Worm (Caenorhabditis elegans) whole organism, mixed stage, embryonic: Measurements from ENCODE around the gene F31F7.1.

Experiments used
- M03D4.4 ChIP-seq: sonication (generic microtip); optimal IDR thresholded peaks from 2 replicates; lab custom pipeline; 2017; ENCODE audit warnings: mild to moderate bottlenecking, missing genetic modification characterization, missing compliant biosample characterization
- bed-3 ChIP-seq: fragments of 200-800 bp; sonication (Bioruptor generic); optimal IDR thresholded peaks from 3 replicates; lab custom pipeline; 2018; ENCODE audit warnings: mild to moderate bottlenecking, missing genetic modification characterization, moderate library complexity, missing compliant biosample characterization
- blmp-1 ChIP-seq: fragments of 150-350 bp; optimal IDR thresholded peaks from 2 replicates; lab custom pipeline; 2014; ENCODE audit warnings: missing biosample characterization, missing genetic modification characterization
- ceh-39 ChIP-seq: fragments of 150-350 bp; optimal IDR thresholded peaks from 2 replicates; lab custom pipeline; 2014; ENCODE audit warnings: missing biosample characterization, missing genetic modification characterization
- ceh-43 ChIP-seq: fragments of 200-800 bp; sonication (Bioruptor generic); optimal IDR thresholded peaks from 2 replicates; lab custom pipeline; 2018; ENCODE audit warnings: mild to moderate bottlenecking, missing genetic modification characterization, moderate library complexity, missing compliant biosample characterization
- ceh-83 ChIP-seq: fragments of 200-800 bp; sonication (Bioruptor generic); optimal IDR thresholded peaks from 2 replicates; lab custom pipeline; 2018; ENCODE audit warnings: mild to moderate bottlenecking, missing genetic modification characterization, missing compliant biosample characterization
- ces-1 ChIP-seq: fragments of 150-350 bp; optimal IDR thresholded peaks from 2 replicates; lab custom pipeline; 2014; ENCODE audit warnings: missing biosample characterization, missing genetic modification reagents, missing genetic modification characterization
- cnd-1 ChIP-seq: fragments of 200-800 bp; sonication (Bioruptor generic); optimal IDR thresholded peaks from 2 replicates; lab custom pipeline; 2018; ENCODE audit warnings: mild to moderate bottlenecking, missing genetic modification characterization, missing compliant biosample characterization
- drap-1 ChIP-seq: fragments of 200-800 bp; sonication (Bioruptor generic); optimal IDR thresholded peaks from 3 replicates; lab custom pipeline; 2018; ENCODE audit warnings: mild to moderate bottlenecking, missing genetic modification characterization, missing compliant biosample characterization
- elt-3 ChIP-seq: fragments of 150-350 bp; optimal IDR thresholded peaks from 2 replicates; lab custom pipeline; 2014; ENCODE audit warnings: missing biosample characterization, missing genetic modification characterization
- flh-1 ChIP-seq: fragments of 200-800 bp; sonication (Bioruptor generic); optimal IDR thresholded peaks from 2 replicates; lab custom pipeline; 2018; ENCODE audit warnings: mild to moderate bottlenecking, missing genetic modification characterization, moderate library complexity, missing compliant biosample characterization
- ham-2 ChIP-seq: fragments of 200-800 bp; sonication (Bioruptor generic); optimal IDR thresholded peaks from 2 replicates; lab custom pipeline; 2018; ENCODE audit warnings: mild to moderate bottlenecking, missing genetic modification characterization, missing compliant biosample characterization
- hlh-1 ChIP-seq: fragments of 150-350 bp; optimal IDR thresholded peaks from 2 replicates; lab custom pipeline; 2014; ENCODE audit warnings: missing biosample characterization, missing genetic modification reagents, missing genetic modification characterization
- lin-13 ChIP-seq: fragments of 150-350 bp; optimal IDR thresholded peaks from 2 replicates; lab custom pipeline; 2014; ENCODE audit warnings: missing biosample characterization, missing genetic modification characterization
- lin-32 ChIP-seq: fragments of 200-800 bp; sonication (Bioruptor generic); optimal IDR thresholded peaks from 2 replicates; lab custom pipeline; 2018; ENCODE audit warnings: mild to moderate bottlenecking, missing genetic modification characterization, missing compliant biosample characterization
- lsy-2 ChIP-seq: fragments of 150-350 bp; optimal IDR thresholded peaks from 2 replicates; lab custom pipeline; 2014; ENCODE audit warnings: missing biosample characterization, missing genetic modification characterization
- mab-5 ChIP-seq: fragments of 150-350 bp; optimal IDR thresholded peaks from 2 replicates; lab custom pipeline; 2014; ENCODE audit warnings: missing biosample characterization, missing genetic modification characterization
- mep-1 ChIP-seq: fragments of 150-350 bp; optimal IDR thresholded peaks from 2 replicates; lab custom pipeline; 2017; ENCODE audit warnings: missing biosample characterization, missing genetic modification reagents, missing genetic modification characterization, inconsistent platforms
- mls-2 ChIP-seq: sonication (generic microtip); optimal IDR thresholded peaks from 2 replicates; lab custom pipeline; 2016; ENCODE audit warnings: mild to moderate bottlenecking, missing genetic modification characterization, moderate library complexity, missing compliant biosample characterization
- nhr-237 ChIP-seq: fragments of 150-350 bp; optimal IDR thresholded peaks from 2 replicates; lab custom pipeline; 2014; ENCODE audit warnings: missing biosample characterization, missing genetic modification characterization
- nhr-28 ChIP-seq: fragments of 150-350 bp; optimal IDR thresholded peaks from 2 replicates; lab custom pipeline; 2014; ENCODE audit warnings: missing biosample characterization, missing genetic modification characterization
- nhr-76 ChIP-seq: sonication (generic microtip); optimal IDR thresholded peaks from 2 replicates; lab custom pipeline; 2017; ENCODE audit warnings: missing biosample characterization, missing genetic modification characterization
- pha-4 ChIP-seq: fragments of 150-350 bp; optimal IDR thresholded peaks from 2 replicates; lab custom pipeline; 2018; ENCODE audit warnings: missing biosample characterization, missing genetic modification reagents, missing genetic modification characterization
- sem-2 ChIP-seq: fragments of 200-800 bp; sonication (Bioruptor generic); optimal IDR thresholded peaks from 2 replicates; lab custom pipeline; 2018; ENCODE audit warnings: mild to moderate bottlenecking, missing genetic modification characterization, missing compliant biosample characterization
- snpc-4 ChIP-seq: fragments of 150-350 bp; optimal IDR thresholded peaks from 2 replicates; lab custom pipeline; 2014; ENCODE audit warnings: missing biosample characterization, missing genetic modification characterization
- sptf-1 ChIP-seq: sonication (generic microtip); optimal IDR thresholded peaks from 2 replicates; lab custom pipeline; 2017; ENCODE audit warnings: mild to moderate bottlenecking, missing genetic modification characterization, moderate library complexity, missing compliant biosample characterization
- tbx-8 ChIP-seq: fragments of 200-800 bp; sonication (Bioruptor generic); optimal IDR thresholded peaks from 2 replicates; lab custom pipeline; 2018; ENCODE audit warnings: mild to moderate bottlenecking, missing genetic modification characterization, moderate library complexity, missing compliant biosample characterization
- unc-120 ChIP-seq: sonication (generic microtip); optimal IDR thresholded peaks from 2 replicates; lab custom pipeline; 2017; ENCODE audit warnings: missing genetic modification characterization, missing compliant biosample characterization; ENCODE audit not compliant: poor library complexity, severe bottlenecking
- unc-39 ChIP-seq: fragments of 150-350 bp; optimal IDR thresholded peaks from 2 replicates; lab custom pipeline; 2014; ENCODE audit warnings: missing biosample characterization, missing genetic modification characterization
- unc-62 ChIP-seq: fragments of 150-350 bp; optimal IDR thresholded peaks from 2 replicates; lab custom pipeline; 2014; ENCODE audit warnings: missing biosample characterization, missing genetic modification reagents, missing genetic modification characterization
- zip-8 ChIP-seq: fragments of 150-350 bp; optimal IDR thresholded peaks from 2 replicates; lab custom pipeline; 2014; ENCODE audit warnings: missing biosample characterization, missing genetic modification characterization
- ztf-11 ChIP-seq: fragments of 150-350 bp; optimal IDR thresholded peaks from 2 replicates; lab custom pipeline; 2014; ENCODE audit warnings: missing biosample characterization, missing genetic modification characterization

Gene F31F7.1

ce11 chrV:6268961-6269360 is 7.3 kb upstream of the F31F7.1 start:
- TF ChIP-seq blmp-1 (no peak), ces-1 (GFP tag; lab: Kevin White, UChicago) (no peak), ztf-11 (tag; lab: Kevin White, UChicago) (no peak), sem-2 (no peak), lin-32 (GFP tag; lab: Kevin White, UChicago) (no peak), unc-62 (GFP tag; lab: Kevin White, UChicago) (no peak), unc-39 (tag; lab: Kevin White, UChicago) (no peak), unc-120 (tag; lab: Kevin White, UChicago) (no peak), ceh-43 (no peak), elt-3 (no peak), flh-1 (GFP tag; lab: Kevin White, UChicago) (no peak), sptf-1 (tag; lab: Kevin White, UChicago) (no peak), lsy-2 (tag; lab: Kevin White, UChicago) (no peak), mab-5 (no peak), cnd-1 (tag; lab: Kevin White, UChicago) (no peak), mep-1 (tag; lab: Kevin White, UChicago) (no peak), tbx-8 (GFP tag; lab: Kevin White, UChicago) (no peak)

DNA sequence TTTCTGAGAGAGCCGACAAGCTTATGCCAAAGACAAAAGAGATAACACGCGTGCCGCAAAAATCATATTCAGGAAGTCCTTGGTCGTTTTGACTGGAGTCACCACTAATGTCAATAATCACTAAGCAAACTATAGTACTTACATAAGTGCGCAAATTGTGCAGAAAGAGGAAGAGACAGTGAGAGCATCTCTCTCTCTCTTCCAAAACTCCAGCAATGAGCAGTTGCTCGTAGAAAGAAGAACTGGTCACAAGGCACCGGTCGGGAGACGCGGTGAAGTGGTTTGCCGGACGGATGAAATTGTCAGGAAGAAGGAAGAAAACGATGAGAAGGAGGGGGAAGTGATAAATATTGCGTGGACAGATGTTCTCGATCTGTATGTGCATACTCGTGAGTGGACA is 6.1 kb upstream of the F31F7.1 start:
- TF ChIP-seq unc-120 (tag; lab: Kevin White, UChicago) (peak; percentile 46), lsy-2 (tag; lab: Kevin White, UChicago) (no peak), snpc-4 (no peak), ham-2 (GFP tag; lab: Kevin White, UChicago) (no peak), pha-4 (peak; percentile 4), ceh-83 (GFP tag; lab: Kevin White, UChicago) (no peak), sem-2 (no peak), drap-1 (GFP tag; lab: Kevin White, UChicago) (no peak), hlh-1 (peak; percentile 81), bed-3 (GFP tag; lab: Kevin White, UChicago) (no peak), nhr-237 (tag; lab: Kevin White, UChicago) (peak; percentile 51), ces-1 (GFP tag; lab: Kevin White, UChicago) (no peak), tbx-8 (GFP tag; lab: Kevin White, UChicago) (no peak), ceh-39 (tag; lab: Kevin White, UChicago) (no peak), mls-2 (tag; lab: Kevin White, UChicago) (no peak), mab-5 (no peak), flh-1 (GFP tag; lab: Kevin White, UChicago) (no peak), M03D4.4 (tag; lab: Kevin White, UChicago) (no peak), nhr-76 (tag; lab: Kevin White, UChicago) (no peak), ztf-11 (tag; lab: Kevin White, UChicago) (no peak), ceh-43 (no peak), sptf-1 (tag; lab: Kevin White, UChicago) (no peak), blmp-1 (no peak)
- TF ChIP-seq, all 35 proteins: peak for 4

DNA sequence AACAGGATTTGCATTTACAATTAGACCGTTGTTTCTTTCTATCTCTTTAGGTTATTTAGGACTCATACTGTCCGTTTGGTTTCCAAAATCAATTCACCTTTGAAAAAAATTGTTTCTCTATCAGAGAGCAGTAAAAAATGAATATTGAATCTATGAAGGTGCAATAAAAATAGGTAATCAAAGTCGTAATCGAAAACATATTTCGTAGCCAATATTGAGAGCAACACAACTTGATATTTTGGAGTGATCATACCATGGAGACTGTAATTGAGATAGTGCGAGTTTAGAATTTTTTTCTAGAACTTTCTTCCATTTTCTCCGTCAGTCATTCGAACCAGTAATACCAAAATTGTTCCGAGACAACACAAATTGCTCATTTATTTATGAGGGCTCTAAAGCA is 5.7 kb upstream of the F31F7.1 start, which contains the start of gene F31F7.2:
TSS of gene F31F7.2 (plus strand) at position 301 of the 400 bp plus-strand sequence.
- TF ChIP-seq ztf-11 (tag; lab: Kevin White, UChicago) (no peak), hlh-1 (no peak), blmp-1 (no peak), mls-2 (tag; lab: Kevin White, UChicago) (no peak), mab-5 (no peak), lin-13 (tag; lab: Kevin White, UChicago) (no peak), ceh-43 (no peak), nhr-28 (tag; lab: Kevin White, UChicago) (no peak), nhr-237 (tag; lab: Kevin White, UChicago) (no peak), zip-8 (tag; lab: Kevin White, UChicago) (no peak), unc-120 (tag; lab: Kevin White, UChicago) (no peak), M03D4.4 (tag; lab: Kevin White, UChicago) (no peak), pha-4 (no peak)

ce11 chrV:6275209-6275608 is 1.0 kb upstream of the F31F7.1 start:
- TF ChIP-seq mab-5, result no peak
